Worm (Caenorhabditis elegans) whole organism, L1 larva: Measurements from ENCODE around the gene gphr-1.
A peak's percentile ranks its signal among the peaks of the same experiment; 100 is the strongest.
"Not testable (repeated sequence)": the region's sequence is repeated elsewhere in the genome, so short reads cannot be mapped to it uniquely, and the experiment has no call there.

Experiments
- C16A3.4 ChIP-seq: fragments of 150-350 bp; optimal IDR thresholded peaks from 2 replicates; lab custom pipeline; 2014; ENCODE audit warnings: missing biosample characterization, missing genetic modification characterization
- F16B12.6 ChIP-seq: fragments of 150-350 bp; optimal IDR thresholded peaks from 2 replicates; lab custom pipeline; 2014; ENCODE audit warnings: missing biosample characterization, missing genetic modification characterization
- Y116A8C.19 ChIP-seq: sonication (generic microtip); optimal IDR thresholded peaks from 2 replicates; lab custom pipeline; 2016; ENCODE audit warnings: missing compliant biosample characterization, missing genetic modification characterization, borderline replicate concordance
- aha-1 ChIP-seq: fragments of 150-350 bp; optimal IDR thresholded peaks from 2 replicates; lab custom pipeline; 2014; ENCODE audit warnings: missing biosample characterization, missing genetic modification characterization
- ama-1 ChIP-seq: fragments of 150-350 bp; optimal IDR thresholded peaks from 2 replicates; lab custom pipeline; 2014
- ceh-8 ChIP-seq: fragments of 200-800 bp; sonication (Bioruptor generic); optimal IDR thresholded peaks from 2 replicates; lab custom pipeline; 2018; ENCODE audit warnings: mild to moderate bottlenecking, missing genetic modification characterization, moderate library complexity, missing compliant biosample characterization
- ceh-90 ChIP-seq: sonication (generic microtip); optimal IDR thresholded peaks from 2 replicates; lab custom pipeline; 2016; ENCODE audit warnings: missing genetic modification characterization, missing compliant biosample characterization
- dpl-1 ChIP-seq, 3 experiments: fragments of 150-350 bp in 2 of 3; sonication (generic microtip) in 1 of 3; optimal IDR thresholded peaks; 2 replicates each; lab custom pipeline; 2014 to 2017; ENCODE audit warnings: missing biosample characterization in 3 of 3, missing genetic modification characterization in 3 of 3, missing genetic modification reagents in 3 of 3
- efl-3 ChIP-seq: fragments of 200-800 bp; sonication (Bioruptor generic); optimal IDR thresholded peaks from 2 replicates; lab custom pipeline; 2018; ENCODE audit warnings: mild to moderate bottlenecking, missing genetic modification characterization, missing compliant biosample characterization
- egl-13 ChIP-seq: sonication (generic microtip); optimal IDR thresholded peaks from 2 replicates; lab custom pipeline; 2016; ENCODE audit warnings: missing genotype, missing genetic modification reagents, missing genetic modification characterization, missing compliant biosample characterization
- egl-27 ChIP-seq, 2 experiments: fragments of 150-350 bp in 1 of 2; sonication (generic microtip); optimal IDR thresholded peaks; 3 replicates each; lab custom pipeline; 2017 to 2018; ENCODE audit warnings: missing biosample characterization in 2 of 2, missing genetic modification characterization in 2 of 2, missing genetic modification reagents in 2 of 2
- elt-2 ChIP-seq: sonication (generic microtip); optimal IDR thresholded peaks from 2 replicates; lab custom pipeline; 2016; ENCODE audit warnings: missing genetic modification characterization, mild to moderate bottlenecking, inconsistent platforms, missing compliant biosample characterization, missing genetic modification reagents
- fkh-4 ChIP-seq: sonication (generic microtip); optimal IDR thresholded peaks from 2 replicates; lab custom pipeline; 2016; ENCODE audit warnings: missing compliant biosample characterization, missing genetic modification characterization, borderline replicate concordance
- fkh-8 ChIP-seq: sonication (generic microtip); optimal IDR thresholded peaks from 2 replicates; lab custom pipeline; 2016; ENCODE audit warnings: mild to moderate bottlenecking, missing genetic modification characterization, missing compliant biosample characterization
- fos-1 ChIP-seq: fragments of 150-350 bp; optimal IDR thresholded peaks from 2 replicates; lab custom pipeline; 2014; ENCODE audit warnings: missing biosample characterization, missing genetic modification characterization
- hlh-17 ChIP-seq: fragments of 200-800 bp; sonication (Bioruptor generic); optimal IDR thresholded peaks from 2 replicates; lab custom pipeline; 2018; ENCODE audit warnings: missing genetic modification characterization, mild to moderate bottlenecking, missing compliant biosample characterization, moderate library complexity, borderline replicate concordance
- hpl-2 ChIP-seq: fragments of 150-350 bp; optimal IDR thresholded peaks from 2 replicates; lab custom pipeline; 2014; ENCODE audit warnings: missing biosample characterization, missing genetic modification reagents, missing genetic modification characterization
- irx-1 ChIP-seq: sonication (generic microtip); optimal IDR thresholded peaks from 2 replicates; lab custom pipeline; 2016; ENCODE audit warnings: missing genetic modification characterization, missing compliant biosample characterization
- isw-1 ChIP-seq: fragments of 200-800 bp; sonication (Bioruptor generic); IDR thresholded peaks from 2 replicates; pipeline ENCODE4 v1.3.6; 2022; ENCODE audit warnings: missing genetic modification characterization, missing compliant biosample characterization
- jun-1 ChIP-seq: fragments of 150-350 bp; optimal IDR thresholded peaks from 2 replicates; lab custom pipeline; 2014; ENCODE audit warnings: missing biosample characterization, missing genetic modification reagents, missing genetic modification characterization
- lin-13 ChIP-seq: fragments of 150-350 bp; optimal IDR thresholded peaks from 2 replicates; lab custom pipeline; 2014; ENCODE audit warnings: missing biosample characterization, missing genetic modification reagents, missing genetic modification characterization
- lin-14 ChIP-seq: fragments of 200-800 bp; sonication (Bioruptor generic); optimal IDR thresholded peaks from 2 replicates; lab custom pipeline; 2018; ENCODE audit warnings: mild to moderate bottlenecking, missing genetic modification characterization, moderate library complexity, missing compliant biosample characterization
- lin-39 ChIP-seq: fragments of 150-350 bp; optimal IDR thresholded peaks from 2 replicates; lab custom pipeline; 2014; ENCODE audit warnings: missing biosample characterization, missing genetic modification reagents, missing genetic modification characterization
- lir-3 ChIP-seq: sonication (generic microtip); optimal IDR thresholded peaks from 2 replicates; lab custom pipeline; 2016; ENCODE audit warnings: mild to moderate bottlenecking, missing genetic modification characterization, moderate library complexity, missing compliant biosample characterization; ENCODE audit not compliant: poor library complexity
- lsy-2 ChIP-seq, 2 experiments: fragments of 150-350 bp; optimal IDR thresholded peaks; 2 replicates each; lab custom pipeline; 2014; ENCODE audit warnings: missing biosample characterization in 2 of 2, missing genetic modification characterization in 2 of 2
- mep-1 ChIP-seq: fragments of 150-350 bp; optimal IDR thresholded peaks from 2 replicates; lab custom pipeline; 2014; ENCODE audit warnings: missing biosample characterization, missing genetic modification characterization
- nhr-12 ChIP-seq: sonication (generic microtip); optimal IDR thresholded peaks from 2 replicates; lab custom pipeline; 2017; ENCODE audit warnings: missing biosample characterization, missing genetic modification characterization
- nhr-47 ChIP-seq: sonication (generic microtip); optimal IDR thresholded peaks from 2 replicates; lab custom pipeline; 2016; ENCODE audit warnings: mild to moderate bottlenecking, missing genetic modification characterization, moderate library complexity, missing compliant biosample characterization
- nhr-71 ChIP-seq: sonication (generic microtip); optimal IDR thresholded peaks from 2 replicates; lab custom pipeline; 2016; ENCODE audit warnings: mild to moderate bottlenecking, missing genetic modification characterization, moderate library complexity, missing compliant biosample characterization
- nhr-76 ChIP-seq: sonication (generic microtip); optimal IDR thresholded peaks from 2 replicates; lab custom pipeline; 2017; ENCODE audit warnings: missing biosample characterization, missing genetic modification characterization
- nhr-77 ChIP-seq: fragments of 150-350 bp; optimal IDR thresholded peaks from 2 replicates; lab custom pipeline; 2014; ENCODE audit warnings: missing biosample characterization, missing genetic modification characterization
- nhr-84 ChIP-seq: sonication (generic microtip); optimal IDR thresholded peaks from 2 replicates; lab custom pipeline; 2017; ENCODE audit warnings: missing biosample characterization, missing genetic modification characterization
- nhr-90 ChIP-seq: sonication (generic microtip); optimal IDR thresholded peaks from 2 replicates; lab custom pipeline; 2016; ENCODE audit warnings: mild to moderate bottlenecking, missing genetic modification characterization, missing compliant biosample characterization; ENCODE audit not compliant: poor library complexity
- pag-3 ChIP-seq: sonication (generic microtip); optimal IDR thresholded peaks from 2 replicates; lab custom pipeline; 2017; ENCODE audit warnings: missing genetic modification characterization, mild to moderate bottlenecking, missing compliant biosample characterization, antibody characterized with exemption, borderline replicate concordance; ENCODE audit not compliant: insufficient read depth
- skn-1 ChIP-seq: fragments of 150-350 bp; optimal IDR thresholded peaks from 2 replicates; lab custom pipeline; 2014; ENCODE audit warnings: missing biosample characterization, missing genetic modification characterization
- snu-23 ChIP-seq: sonication (generic microtip); optimal IDR thresholded peaks from 2 replicates; lab custom pipeline; 2016; ENCODE audit warnings: missing genetic modification characterization, missing compliant biosample characterization
- sox-4 ChIP-seq: sonication (generic microtip); optimal IDR thresholded peaks from 2 replicates; lab custom pipeline; 2016; ENCODE audit warnings: missing genetic modification characterization, missing compliant biosample characterization
- sup-37 ChIP-seq: fragments of 200-800 bp; sonication (Bioruptor generic); optimal IDR thresholded peaks from 2 replicates; lab custom pipeline; 2018; ENCODE audit warnings: mild to moderate bottlenecking, missing genetic modification characterization, missing compliant biosample characterization
- swsn-7 ChIP-seq: sonication (generic microtip); optimal IDR thresholded peaks from 2 replicates; lab custom pipeline; 2016; ENCODE audit warnings: missing genetic modification characterization, missing compliant biosample characterization
- tbx-2 ChIP-seq: sonication (generic microtip); optimal IDR thresholded peaks from 2 replicates; lab custom pipeline; 2016; ENCODE audit warnings: missing genetic modification characterization, missing compliant biosample characterization
- tlp-1 ChIP-seq: fragments of 150-350 bp; optimal IDR thresholded peaks from 2 replicates; lab custom pipeline; 2014; ENCODE audit warnings: missing biosample characterization, missing genetic modification characterization
- unc-62 ChIP-seq: fragments of 150-350 bp; optimal IDR thresholded peaks from 2 replicates; lab custom pipeline; 2014; ENCODE audit warnings: missing biosample characterization, missing genetic modification reagents, missing genetic modification characterization
- unc-86 ChIP-seq: sonication (generic microtip); optimal IDR thresholded peaks from 2 replicates; lab custom pipeline; 2016; ENCODE audit warnings: missing genetic modification characterization, missing compliant biosample characterization
- unc-98 ChIP-seq: fragments of 200-800 bp; sonication (Bioruptor generic); IDR thresholded peaks from 2 replicates; pipeline ENCODE4 v1.3.6; 2022; ENCODE audit warnings: missing genetic modification characterization, missing compliant biosample characterization
- vab-15 ChIP-seq: sonication (generic microtip); optimal IDR thresholded peaks from 2 replicates; lab custom pipeline; 2017; ENCODE audit warnings: missing genotype, mild to moderate bottlenecking, missing genetic modification characterization, missing compliant biosample characterization
- zip-4 ChIP-seq: fragments of 200-800 bp; sonication (Bioruptor generic); optimal IDR thresholded peaks from 2 replicates; lab custom pipeline; 2018; ENCODE audit warnings: mild to moderate bottlenecking, missing genetic modification characterization, moderate library complexity, missing compliant biosample characterization
- ztf-11 ChIP-seq, 2 experiments: sonication (generic microtip); optimal IDR thresholded peaks; 2 replicates each; lab custom pipeline; 2016 to 2017; ENCODE audit warnings: missing genetic modification characterization in 2 of 2, missing biosample characterization in 1 of 2, missing compliant biosample characterization in 1 of 2

Gene gphr-1

ce11 chrIII:12218633-12219097 lies at the start of gene gphr-1, which contains the start of gene gex-4 (continued):
- TF ChIP-seq tbx-2 (peak; percentile 62), elt-2 (tag; lab: Kevin White, UChicago) (no peak), zip-4 (GFP tag; lab: Kevin White, UChicago) (no peak), nhr-84 (tag; lab: Kevin White, UChicago) (no peak), C16A3.4 (tag; lab: Kevin White, UChicago) (peak; percentile 63), pag-3 (tag; lab: Kevin White, UChicago) (no peak), nhr-90 (tag; lab: Kevin White, UChicago) (no peak), lir-3 (tag; lab: Kevin White, UChicago) (no peak), swsn-7 (tag; lab: Kevin White, UChicago) (peak; percentile 57), dpl-1 (GFP tag; optimal IDR thresholded peaks at IDR 0.05; lab: Kevin White, UChicago) (peak; percentile 46 to 70 (median 49)), nhr-12 (no peak), nhr-47 (peak; percentile 73), vab-15 (no peak), Y116A8C.19 (tag; lab: Kevin White, UChicago) (no peak), snu-23 (GFP tag; lab: Kevin White, UChicago) (peak; percentile 67), tlp-1 (no peak), egl-27 (tag; optimal IDR thresholded peaks at IDR 0.05; lab: Kevin White, UChicago) (no peak), fos-1 (no peak), nhr-77 (tag; lab: Kevin White, UChicago) (no peak), hpl-2 (no peak), efl-3 (GFP tag; lab: Kevin White, UChicago) (no peak), skn-1 (tag; lab: Kevin White, UChicago) (peak; percentile 38), lin-39 (tag; lab: Kevin White, UChicago) (no peak), fkh-8 (tag; lab: Kevin White, UChicago) (peak; percentile 79), lin-14 (GFP tag; lab: Kevin White, UChicago) (no peak), ceh-90 (peak; percentile 58)
- TF ChIP-seq, all 84 proteins: peak for 31

ce11 chrIII:12177145-12177544 lies 41.7 kb upstream of the gphr-1 start, which contains the start of gene gly-11:
gly-11 (minus strand) TSS chrIII:12177245.
- TF ChIP-seq mep-1 (tag; lab: Kevin White, UChicago); lin-13 (GFP tag; lab: Kevin White, UChicago); lir-3 (tag; lab: Kevin White, UChicago): not testable (repeated sequence)

- TF ChIP-seq unc-86 (tag; lab: Kevin White, UChicago) (no peak), ama-1 (lab: Kevin White, UChicago) (no peak), egl-13 (tag; lab: Kevin White, UChicago) (no peak), lin-14 (GFP tag; lab: Kevin White, UChicago) (peak; percentile 84), nhr-71 (tag; lab: Kevin White, UChicago) (no peak), ztf-11 (tag; optimal IDR thresholded peaks at IDR 0.05; lab: Kevin White, UChicago) (no peak), aha-1 (no peak), lin-13 (GFP tag; lab: Kevin White, UChicago) (no peak), F16B12.6 (no peak), fkh-4 (no peak), sox-4 (tag; lab: Kevin White, UChicago) (no peak), tlp-1 (no peak), sup-37 (no peak), vab-15 (no peak), Y116A8C.19 (tag; lab: Kevin White, UChicago) (no peak), skn-1 (tag; lab: Kevin White, UChicago) (no peak), jun-1 (tag; lab: Kevin White, UChicago) (no peak), nhr-76 (tag; lab: Kevin White, UChicago) (no peak), efl-3 (GFP tag; lab: Kevin White, UChicago) (no peak), hlh-17 (GFP tag; lab: Kevin White, UChicago) (no peak), irx-1 (no peak), lin-39 (tag; lab: Kevin White, UChicago) (no peak), unc-62 (GFP tag; lab: Kevin White, UChicago) (no peak), unc-98 (GFP tag; lab: Robert Waterston, UW) (no peak), isw-1 (GFP tag; lab: Robert Waterston, UW) (no peak), lsy-2 (tag; optimal IDR thresholded peaks at IDR 0.05; lab: Kevin White, UChicago) (no peak), C16A3.4 (tag; lab: Kevin White, UChicago) (no peak), ceh-8 (GFP tag; lab: Kevin White, UChicago) (no peak), ceh-90 (no peak), fkh-8 (tag; lab: Kevin White, UChicago) (no peak)
Observed at ce11 chrIII:12178121-12178520, 40.7 kb upstream of the gphr-1 start.
